Fruit fly (Drosophila melanogaster) whole organism, pupa: ENCODE results near the gene CG43093.

Source experiments
- CG10348 ChIP-seq: fragments of 200-800 bp; sonication (Bioruptor generic); IDR thresholded peaks from 2 replicates; pipeline ENCODE4 v1.3.6; 2022; ENCODE audit warnings: missing biosample characterization, missing genetic modification characterization
- CG32121 ChIP-seq: fragments of 200-800 bp; sonication (Bioruptor generic); IDR thresholded peaks from 2 replicates; pipeline ENCODE4 v1.3.6; 2022; ENCODE audit warnings: missing biosample characterization, missing genetic modification characterization
- CG34367 ChIP-seq: fragments of 200-800 bp; sonication (Bioruptor generic); optimal IDR thresholded peaks from 2 replicates; lab custom pipeline; 2018; ENCODE audit warnings: missing biosample characterization, mild to moderate bottlenecking, missing genetic modification characterization
- CG4496 ChIP-seq: fragments of 200-800 bp; sonication (Bioruptor generic); IDR thresholded peaks from 3 replicates; pipeline ENCODE4 v1.3.6; 2022; ENCODE audit warnings: missing biosample characterization, missing genetic modification characterization
- CG8159 ChIP-seq: fragments of 200-800 bp; sonication (Bioruptor generic); optimal IDR thresholded peaks from 3 replicates; lab custom pipeline; 2018; ENCODE audit warnings: missing biosample characterization, mild to moderate bottlenecking, missing genetic modification characterization, moderate library complexity
- CG8301 ChIP-seq: fragments of 200-800 bp; sonication (Bioruptor generic); optimal IDR thresholded peaks from 2 replicates; lab custom pipeline; 2018; ENCODE audit warnings: missing biosample characterization, mild to moderate bottlenecking, missing genetic modification characterization
- EcR ChIP-seq: fragments of 200-800 bp; sonication (Bioruptor generic); optimal IDR thresholded peaks from 3 replicates; lab custom pipeline; 2019; ENCODE audit warnings: missing biosample characterization, missing genetic modification characterization, mild to moderate bottlenecking, moderate library complexity, missing genetic modification reagents
- Snoo ChIP-seq: fragments of 200-800 bp; sonication (Bioruptor generic); optimal IDR thresholded peaks from 3 replicates; lab custom pipeline; 2017; ENCODE audit warnings: missing biosample characterization, mild to moderate bottlenecking, missing genetic modification characterization, inconsistent platforms
- fd96Ca ChIP-seq: fragments of 200-800 bp; sonication (Bioruptor generic); IDR thresholded peaks from 3 replicates; pipeline ENCODE4 v1.3.6; 2022; ENCODE audit warnings: missing biosample characterization, missing genetic modification characterization
- gl ChIP-seq: fragments of 200-800 bp; sonication (Bioruptor generic); optimal IDR thresholded peaks from 2 replicates; lab custom pipeline; 2018; ENCODE audit warnings: missing biosample characterization, mild to moderate bottlenecking, missing genetic modification characterization

dm6 chr3R:22752929-22753328 is 17.2 kb downstream of the CG43093 start:
- TF ChIP-seq Snoo (tag; lab: Kevin White, UChicago) (no peak), EcR (no peak), CG8301 (no peak), gl (tag; lab: Kevin White, UChicago) (no peak), CG8159 (tag; lab: Kevin White, UChicago) (no peak), CG4496 (GFP tag; lab: Robert Waterston, UW) (no peak), CG34367 (tag; lab: Kevin White, UChicago) (no peak), fd96Ca (no peak), CG10348 (no peak), CG32121 (no peak)
